Fruit fly (Drosophila melanogaster): ENCODE measurements around the gene CG9213.
A peak's percentile ranks its signal among the peaks of the same experiment; 100 is the strongest.

CG9213 gene

DNA sequence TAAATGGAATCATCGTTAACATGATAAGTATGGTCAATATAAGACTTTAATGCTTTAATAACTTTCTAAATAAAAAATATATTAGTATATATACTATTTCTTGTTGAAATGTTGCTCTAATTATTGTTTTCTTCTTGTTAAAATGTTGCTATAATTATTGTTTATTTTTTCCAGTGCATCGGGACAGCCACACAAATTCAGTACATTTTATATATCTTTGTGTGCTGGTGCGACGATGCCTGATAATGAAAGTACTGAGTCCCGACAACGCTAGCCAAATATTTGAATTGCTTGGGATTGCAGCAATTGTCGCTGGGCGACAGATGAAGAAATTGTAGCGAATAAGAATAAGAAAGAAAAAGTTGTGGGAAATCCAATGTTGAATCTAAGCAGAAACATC lies 45.1 kb downstream of the CG9213 start (continued):
- peak; percentile 22 for TF ChIP-seq CG34406 (GFP tag; optimal IDR thresholded peaks at IDR 0.05)
- no peak for TF ChIP-seq Ets21C (GFP tag; optimal IDR thresholded peaks at IDR 0.05)
- TF ChIP-seq spab (GFP tag; optimal IDR thresholded peaks at IDR 0.05), result no peak
- no peak for TF ChIP-seq esn (GFP tag; optimal IDR thresholded peaks at IDR 0.05)
- TF ChIP-seq CG8632 (GFP tag; optimal IDR thresholded peaks at IDR 0.05), result no peak
- TF ChIP-seq CG4318 (GFP tag; optimal IDR thresholded peaks at IDR 0.05), result no peak
- TF ChIP-seq CG10669 (GFP tag; optimal IDR thresholded peaks at IDR 0.05), result peak; percentile 7
- no peak for TF ChIP-seq Sox14 (GFP tag; optimal IDR thresholded peaks at IDR 0.05)
- TF ChIP-seq CG1621 (tag; optimal IDR thresholded peaks at IDR 0.05), result no peak

DNA sequence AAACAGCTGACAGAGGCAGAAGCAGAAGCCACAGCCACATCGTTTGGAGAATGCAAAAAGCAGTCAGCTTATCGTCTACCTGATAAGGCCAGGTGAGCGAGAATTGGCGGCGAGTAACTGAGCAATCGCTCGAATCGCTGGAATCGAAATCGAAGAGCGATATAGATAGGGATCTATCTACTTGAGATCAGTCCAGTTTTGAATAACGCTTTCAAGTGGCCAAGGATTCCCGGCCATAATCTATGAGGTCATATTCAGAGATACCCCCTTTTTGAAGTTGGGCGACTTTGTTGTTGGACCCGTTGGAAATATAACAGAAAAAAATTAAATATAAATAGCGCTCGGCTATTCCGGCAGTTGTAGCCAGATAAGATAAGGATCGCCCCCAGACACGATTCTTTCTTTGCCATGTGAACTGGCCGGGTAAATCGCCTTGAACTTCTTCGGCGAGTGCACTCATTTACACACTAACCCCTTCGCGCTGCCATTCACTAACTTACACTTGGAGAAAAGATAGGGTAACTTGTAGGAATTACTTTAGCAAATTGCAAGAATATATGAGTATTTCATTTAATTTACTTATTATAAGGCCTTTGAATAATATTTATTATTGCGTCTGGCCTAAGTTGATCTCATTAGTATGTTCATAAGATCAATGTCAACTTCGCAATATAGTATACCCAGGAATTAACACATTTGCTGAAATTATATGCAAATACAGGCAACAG lies 51.7 kb downstream of the CG9213 start:
- TF ChIP-seq Hr39 (GFP tag; optimal IDR thresholded peaks at IDR 0.05), result no peak
- peak; percentile 52 for TF ChIP-seq Eip78C (GFP tag)
- peak; percentile 56 for TF ChIP-seq vri (GFP tag; optimal IDR thresholded peaks at IDR 0.05)
- TF ChIP-seq CG6792 (GFP tag; optimal IDR thresholded peaks at IDR 0.05), result peak; percentile 7
- TF ChIP-seq Gug (GFP tag; IDR thresholded peaks at IDR 0.05), result no peak
- no peak for TF ChIP-seq CG11762 (GFP tag; optimal IDR thresholded peaks at IDR 0.05; ENCODE audit: insufficient read depth)
- TF ChIP-seq svp (GFP tag), result peak; percentile 73
- no peak for TF ChIP-seq CG1621 (tag; optimal IDR thresholded peaks at IDR 0.05)
- no peak for TF ChIP-seq Ets21C (GFP tag; optimal IDR thresholded peaks at IDR 0.05)
- TF ChIP-seq CG11902 (GFP tag; optimal IDR thresholded peaks at IDR 0.05), result no peak
- no peak for TF ChIP-seq Sox15 (GFP tag; optimal IDR thresholded peaks at IDR 0.05)
- TF ChIP-seq fkh (GFP tag; optimal IDR thresholded peaks at IDR 0.05), result no peak
- no peak for TF ChIP-seq CG32006 (GFP tag; optimal IDR thresholded peaks at IDR 0.05)
- no peak for TF ChIP-seq pdm3 (GFP tag; optimal IDR thresholded peaks at IDR 0.05)
- TF ChIP-seq CG10669 (GFP tag; optimal IDR thresholded peaks at IDR 0.05), result peak; percentile 22
- TF ChIP-seq net (GFP tag; optimal IDR thresholded peaks at IDR 0.05), result no peak
- no peak for TF ChIP-seq Eip93F (GFP tag; optimal IDR thresholded peaks at IDR 0.05)
- TF ChIP-seq salr (GFP tag; optimal IDR thresholded peaks at IDR 0.05), result no peak
- TF ChIP-seq Hr4 (GFP tag; optimal IDR thresholded peaks at IDR 0.05), result no peak
- peak; percentile 6 for TF ChIP-seq lz (GFP tag; optimal IDR thresholded peaks at IDR 0.05)
